Fruit fly (Drosophila melanogaster): ENCODE data around the gene Taf13.
A peak's percentile ranks its signal among the peaks of the same experiment; 100 is the strongest.

The Taf13 gene

dm6 chr2L:20082965-20083855 is 10.4 kb downstream of the Taf13 start (continued):
- no peak for TF ChIP-seq Hand (GFP tag; optimal IDR thresholded peaks at IDR 0.05)
- no peak for TF ChIP-seq Bdp1 (GFP tag; optimal IDR thresholded peaks at IDR 0.05)
- peak; percentile 64 for TF ChIP-seq corto (GFP tag; optimal IDR thresholded peaks at IDR 0.05)
- no peak for TF ChIP-seq chm (GFP tag; IDR thresholded peaks at IDR 0.05)
- no peak for TF ChIP-seq CG31441 (GFP tag; IDR thresholded peaks at IDR 0.05)
- peak; percentile 66 for TF ChIP-seq Ets65A (GFP tag)
- TF ChIP-seq Dad (GFP tag; optimal IDR thresholded peaks at IDR 0.05): no peak
- no peak for TF ChIP-seq CG1529 (GFP tag; optimal IDR thresholded peaks at IDR 0.05)
- TF ChIP-seq ken (GFP tag; IDR thresholded peaks at IDR 0.05): no peak
- no peak for TF ChIP-seq sr (GFP tag; IDR thresholded peaks at IDR 0.05)
- no peak for TF ChIP-seq ase (GFP tag; IDR thresholded peaks at IDR 0.05)
- TF ChIP-seq Med (GFP tag): peak; percentile 81
- no peak for TF ChIP-seq CG2889 (GFP tag; IDR thresholded peaks at IDR 0.05)
- no peak for TF ChIP-seq CG6791 (GFP tag; IDR thresholded peaks at IDR 0.05; ENCODE audit: partially characterized antibody)
- TF ChIP-seq Ravus (GFP tag; IDR thresholded peaks at IDR 0.05): no peak
- no peak for TF ChIP-seq CG4328 (GFP tag; optimal IDR thresholded peaks at IDR 0.05)
- TF ChIP-seq yki (optimal IDR thresholded peaks at IDR 0.05): no peak
- no peak for TF ChIP-seq Doc2 (GFP tag; IDR thresholded peaks at IDR 0.05)
- no peak for TF ChIP-seq CG8290 (GFP tag; optimal IDR thresholded peaks at IDR 0.05)
- TF ChIP-seq CG8290 (tag; optimal IDR thresholded peaks at IDR 0.05): no peak
- no peak for TF ChIP-seq danr (GFP tag; IDR thresholded peaks at IDR 0.05)
- no peak for TF ChIP-seq NC2β (GFP tag; optimal IDR thresholded peaks at IDR 0.05)
- TF ChIP-seq CG33213 (GFP tag; optimal IDR thresholded peaks at IDR 0.05): no peak
- TF ChIP-seq Awh (GFP tag; IDR thresholded peaks at IDR 0.05): no peak
- no peak for TF ChIP-seq CG8924 (tag; optimal IDR thresholded peaks at IDR 0.05)
- peak in 1 of 2 experiments; percentile 68 for TF ChIP-seq crp (GFP tag; optimal IDR thresholded peaks at IDR 0.05)
- no peak for TF ChIP-seq kah (GFP tag; optimal IDR thresholded peaks at IDR 0.05)
- no peak for TF ChIP-seq CG3995 (GFP tag; optimal IDR thresholded peaks at IDR 0.05)
- TF ChIP-seq Hr39 (optimal IDR thresholded peaks at IDR 0.05): no peak
- no peak for TF ChIP-seq gt (GFP tag; IDR thresholded peaks at IDR 0.05)
- TF ChIP-seq Opbp (GFP tag; IDR thresholded peaks at IDR 0.05; ENCODE audit: partially characterized antibody): no peak
- no peak for TF ChIP-seq sim (GFP tag; IDR thresholded peaks at IDR 0.05)
- TF ChIP-seq toy (GFP tag; IDR thresholded peaks at IDR 0.05): no peak
- TF ChIP-seq CG2202 (tag; optimal IDR thresholded peaks at IDR 0.05): no peak
- TF ChIP-seq dm (GFP tag; optimal IDR thresholded peaks at IDR 0.05): no peak
- TF ChIP-seq Spps (tag; optimal IDR thresholded peaks at IDR 0.05): no peak
- no peak; the same call in 2 of the 3 replicates for TF ChIP-seq B-H1 (GFP tag; IDR thresholded peaks at IDR 0.05)
- no peak for TF ChIP-seq CG13123 (GFP tag; optimal IDR thresholded peaks at IDR 0.05)
- TF ChIP-seq Bgb (GFP tag; IDR thresholded peaks at IDR 0.05; ENCODE audit: partially characterized antibody): no peak
- TF ChIP-seq CG10462 (GFP tag; optimal IDR thresholded peaks at IDR 0.05): no peak
- no peak for TF ChIP-seq CG17612 (GFP tag; IDR thresholded peaks at IDR 0.05)
- no peak for TF ChIP-seq CG9215 (GFP tag; IDR thresholded peaks at IDR 0.05)
- peak; percentile 18 for TF ChIP-seq abd-A (tag; optimal IDR thresholded peaks at IDR 0.05)
- no peak for TF ChIP-seq dan (GFP tag; IDR thresholded peaks at IDR 0.05)
- no peak for TF ChIP-seq NK7.1 (GFP tag; optimal IDR thresholded peaks at IDR 0.05)
- TF ChIP-seq Atf3 (GFP tag; optimal IDR thresholded peaks at IDR 0.05): no peak
- TF ChIP-seq Hr3 (GFP tag; optimal IDR thresholded peaks at IDR 0.05): no peak
- TF ChIP-seq grn (GFP tag; optimal IDR thresholded peaks at IDR 0.05): no peak
- TF ChIP-seq Mad (GFP tag; optimal IDR thresholded peaks at IDR 0.05): no peak
- TF ChIP-seq tx (GFP tag; optimal IDR thresholded peaks at IDR 0.05): no peak
- no peak for TF ChIP-seq CG9727 (GFP tag; optimal IDR thresholded peaks at IDR 0.05)
- TF ChIP-seq CTCF (GFP tag; optimal IDR thresholded peaks at IDR 0.05): peak; percentile 4
- TF ChIP-seq CG10431 (GFP tag; optimal IDR thresholded peaks at IDR 0.05): no peak
